Fruit fly (Drosophila melanogaster): ENCODE results near the gene Rab11.

dm6 chr3R:21097631-21098117 lies 13.5 kb upstream of the Rab11 start, which contains the start of gene RhoGAP93B:
- no peak for TF ChIP-seq CG8478 (optimal IDR thresholded peaks at IDR 0.05)
- no peak for TF ChIP-seq psq (optimal IDR thresholded peaks at IDR 0.05)
- TF ChIP-seq usp (GFP tag; optimal IDR thresholded peaks at IDR 0.05): no peak
- TF ChIP-seq EcR (GFP tag; optimal IDR thresholded peaks at IDR 0.05): no peak
- no peak for TF ChIP-seq pan (optimal IDR thresholded peaks at IDR 0.05)

Measured in whole organism.